Worm (Caenorhabditis elegans) whole organism, mixed stage, embryonic: ENCODE measurements around the gene cdh-5.

Experiments used
- lsy-2 ChIP-seq: fragments of 150-350 bp; optimal IDR thresholded peaks from 2 replicates; lab custom pipeline; 2014; ENCODE audit warnings: missing biosample characterization, missing genetic modification characterization
- nhr-12 ChIP-seq: fragments of 150-350 bp; optimal IDR thresholded peaks from 2 replicates; lab custom pipeline; 2014; ENCODE audit warnings: missing biosample characterization, missing genetic modification characterization
- nhr-76 ChIP-seq: sonication (generic microtip); optimal IDR thresholded peaks from 2 replicates; lab custom pipeline; 2017; ENCODE audit warnings: missing biosample characterization, missing genetic modification characterization
- sem-2 ChIP-seq: fragments of 200-800 bp; sonication (Bioruptor generic); optimal IDR thresholded peaks from 2 replicates; lab custom pipeline; 2018; ENCODE audit warnings: mild to moderate bottlenecking, missing genetic modification characterization, missing compliant biosample characterization

DNA sequence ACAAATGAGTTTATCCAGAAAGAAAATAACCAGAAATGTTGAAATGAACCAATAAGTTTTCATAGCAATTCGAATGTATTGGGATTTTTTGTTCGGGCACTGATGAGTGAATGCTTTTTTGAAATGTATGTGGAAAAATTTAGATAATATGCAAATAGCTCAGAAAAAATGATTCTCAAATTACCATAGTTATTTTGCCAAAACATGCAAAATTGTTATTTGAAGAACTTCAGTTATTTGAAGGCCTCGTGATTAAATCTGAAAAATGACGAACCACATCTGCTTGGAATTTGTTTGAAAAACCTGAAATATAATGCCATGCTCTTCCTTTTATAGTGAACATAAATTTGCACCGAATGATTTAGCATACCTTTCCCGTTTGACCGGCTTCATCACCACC lies 10.6 kb upstream of the cdh-5 start, which contains the start of gene C49C8.6:
- TF ChIP-seq sem-2 (GFP tag; lab: Kevin White, UChicago): no peak
- no peak for TF ChIP-seq nhr-12 (tag; lab: Kevin White, UChicago)
- no peak for TF ChIP-seq lsy-2 (tag; lab: Kevin White, UChicago)
- no peak for TF ChIP-seq nhr-76 (tag; lab: Kevin White, UChicago)
